Worm (Caenorhabditis elegans) whole organism, L1 larva: ENCODE measurements around the gene ant-1.4.

Source experiments
- F16B12.6 ChIP-seq: fragments of 150-350 bp; optimal IDR thresholded peaks from 2 replicates; lab custom pipeline; 2014; ENCODE audit warnings: missing biosample characterization, missing genetic modification characterization
- alr-1 ChIP-seq: fragments of 200-800 bp; sonication (Bioruptor generic); optimal IDR thresholded peaks from 2 replicates; lab custom pipeline; 2018; ENCODE audit warnings: borderline replicate concordance, mild to moderate bottlenecking, missing genetic modification characterization, missing compliant biosample characterization
- ama-1 ChIP-seq: fragments of 150-350 bp; optimal IDR thresholded peaks from 2 replicates; lab custom pipeline; 2014
- blmp-1 ChIP-seq: fragments of 150-350 bp; optimal IDR thresholded peaks from 2 replicates; lab custom pipeline; 2014; ENCODE audit warnings: missing biosample characterization, missing genetic modification characterization
- ceh-82 ChIP-seq, 3 experiments: fragments of 150-350 bp in 1 of 3; sonication (generic microtip) in 2 of 3; optimal IDR thresholded peaks; 2 replicates each; lab custom pipeline; 2014 to 2017; ENCODE audit warnings: missing biosample characterization in 3 of 3, missing genetic modification characterization in 3 of 3
- ceh-88 ChIP-seq: fragments of 200-800 bp; sonication (Bioruptor generic); IDR thresholded peaks from 2 replicates; pipeline ENCODE4 v1.3.6; 2022; ENCODE audit warnings: missing genetic modification characterization, missing compliant biosample characterization
- ces-1 ChIP-seq: fragments of 150-350 bp; optimal IDR thresholded peaks from 2 replicates; lab custom pipeline; 2014; ENCODE audit warnings: missing biosample characterization, missing genetic modification reagents, missing genetic modification characterization
- efl-1 ChIP-seq, 4 experiments: fragments of 150-350 bp; optimal IDR thresholded peaks in 3 of 4; peaks in 1 of 4; 1 replicate in 1 of 4; 2 replicates in 3 of 4; lab custom pipeline; 2014; ENCODE audit warnings: missing biosample characterization in 2 of 4, missing genetic modification characterization in 2 of 4, missing genetic modification reagents in 2 of 4
- efl-3 ChIP-seq: fragments of 200-800 bp; sonication (Bioruptor generic); optimal IDR thresholded peaks from 2 replicates; lab custom pipeline; 2018; ENCODE audit warnings: mild to moderate bottlenecking, missing genetic modification characterization, missing compliant biosample characterization
- egl-13 ChIP-seq: sonication (generic microtip); optimal IDR thresholded peaks from 2 replicates; lab custom pipeline; 2016; ENCODE audit warnings: missing genotype, missing genetic modification reagents, missing genetic modification characterization, missing compliant biosample characterization
- egl-27 ChIP-seq, 2 experiments: fragments of 150-350 bp in 1 of 2; sonication (generic microtip); optimal IDR thresholded peaks; 3 replicates each; lab custom pipeline; 2017 to 2018; ENCODE audit warnings: missing biosample characterization in 2 of 2, missing genetic modification characterization in 2 of 2, missing genetic modification reagents in 2 of 2
- elt-2 ChIP-seq: sonication (generic microtip); optimal IDR thresholded peaks from 2 replicates; lab custom pipeline; 2016; ENCODE audit warnings: missing genetic modification characterization, mild to moderate bottlenecking, inconsistent platforms, missing compliant biosample characterization, missing genetic modification reagents
- elt-3 ChIP-seq, 6 experiments: fragments of 150-350 bp in 1 of 6; sonication (generic microtip); optimal IDR thresholded peaks; 2 replicates each; lab custom pipeline; 2017 to 2018; ENCODE audit warnings: missing biosample characterization in 6 of 6, missing genetic modification characterization in 6 of 6, inconsistent platforms in 1 of 6
- fkh-10 ChIP-seq: sonication (generic microtip); optimal IDR thresholded peaks from 2 replicates; lab custom pipeline; 2017; ENCODE audit warnings: missing biosample characterization, missing genetic modification reagents, missing genetic modification characterization
- fkh-4 ChIP-seq: sonication (generic microtip); optimal IDR thresholded peaks from 2 replicates; lab custom pipeline; 2016; ENCODE audit warnings: missing compliant biosample characterization, missing genetic modification characterization, borderline replicate concordance
- fkh-8 ChIP-seq: sonication (generic microtip); optimal IDR thresholded peaks from 2 replicates; lab custom pipeline; 2016; ENCODE audit warnings: mild to moderate bottlenecking, missing genetic modification characterization, missing compliant biosample characterization
- grh-1 ChIP-seq: fragments of 200-800 bp; sonication (Bioruptor generic); IDR thresholded peaks from 2 replicates; pipeline ENCODE4 v1.3.6; 2022; ENCODE audit warnings: missing genetic modification reagents, missing genetic modification characterization, missing compliant biosample characterization
- lin-14 ChIP-seq: fragments of 200-800 bp; sonication (Bioruptor generic); optimal IDR thresholded peaks from 2 replicates; lab custom pipeline; 2018; ENCODE audit warnings: mild to moderate bottlenecking, missing genetic modification characterization, moderate library complexity, missing compliant biosample characterization
- lin-15B ChIP-seq: fragments of 150-350 bp; sonication (generic microtip); optimal IDR thresholded peaks from 3 replicates; lab custom pipeline; 2014; ENCODE audit warnings: missing biosample characterization, missing genetic modification characterization
- lin-35 ChIP-seq, 2 experiments: fragments of 150-350 bp; optimal IDR thresholded peaks; 2 replicates each; lab custom pipeline; 2014; ENCODE audit warnings: missing biosample characterization in 2 of 2, missing genetic modification characterization in 2 of 2, missing genetic modification reagents in 2 of 2
- lsy-2 ChIP-seq, 2 experiments: fragments of 150-350 bp; optimal IDR thresholded peaks; 2 replicates each; lab custom pipeline; 2014; ENCODE audit warnings: missing biosample characterization in 2 of 2, missing genetic modification characterization in 2 of 2
- mdl-1 ChIP-seq, 2 experiments: fragments of 150-350 bp; optimal IDR thresholded peaks; 2 replicates each; lab custom pipeline; 2014 to 2017; ENCODE audit warnings: missing biosample characterization in 2 of 2, missing genetic modification characterization in 2 of 2, inconsistent platforms in 1 of 2
- mep-1 ChIP-seq: fragments of 150-350 bp; optimal IDR thresholded peaks from 2 replicates; lab custom pipeline; 2014; ENCODE audit warnings: missing biosample characterization, missing genetic modification characterization
- nhr-11 ChIP-seq: fragments of 150-350 bp; optimal IDR thresholded peaks from 2 replicates; lab custom pipeline; 2014; ENCODE audit warnings: missing biosample characterization, missing genetic modification characterization
- nhr-12 ChIP-seq: sonication (generic microtip); optimal IDR thresholded peaks from 2 replicates; lab custom pipeline; 2017; ENCODE audit warnings: missing biosample characterization, missing genetic modification characterization
- nhr-19 ChIP-seq: fragments of 200-800 bp; sonication (Bioruptor generic); conservative IDR thresholded peaks from 2 replicates; pipeline ENCODE4 v1.3.6; 2022; ENCODE audit warnings: missing genetic modification characterization, missing compliant biosample characterization
- nhr-20 ChIP-seq: sonication (generic microtip); optimal IDR thresholded peaks from 2 replicates; lab custom pipeline; 2016; ENCODE audit warnings: mild to moderate bottlenecking, missing genetic modification characterization, missing compliant biosample characterization
- nhr-237 ChIP-seq: fragments of 150-350 bp; optimal IDR thresholded peaks from 2 replicates; lab custom pipeline; 2014; ENCODE audit warnings: missing biosample characterization, missing genetic modification characterization
- nhr-28 ChIP-seq: fragments of 150-350 bp; optimal IDR thresholded peaks from 2 replicates; lab custom pipeline; 2014; ENCODE audit warnings: missing biosample characterization, missing genetic modification characterization
- nhr-47 ChIP-seq: sonication (generic microtip); optimal IDR thresholded peaks from 2 replicates; lab custom pipeline; 2016; ENCODE audit warnings: mild to moderate bottlenecking, missing genetic modification characterization, moderate library complexity, missing compliant biosample characterization
- nhr-76 ChIP-seq: sonication (generic microtip); optimal IDR thresholded peaks from 2 replicates; lab custom pipeline; 2017; ENCODE audit warnings: missing biosample characterization, missing genetic modification characterization
- nhr-85 ChIP-seq: sonication (generic microtip); peaks from one replicate; lab custom pipeline; 2016; ENCODE audit warnings: missing genetic modification characterization, inconsistent platforms, missing compliant biosample characterization
- nhr-90 ChIP-seq: sonication (generic microtip); optimal IDR thresholded peaks from 2 replicates; lab custom pipeline; 2016; ENCODE audit warnings: mild to moderate bottlenecking, missing genetic modification characterization, missing compliant biosample characterization; ENCODE audit not compliant: poor library complexity
- pag-3 ChIP-seq: sonication (generic microtip); optimal IDR thresholded peaks from 2 replicates; lab custom pipeline; 2017; ENCODE audit warnings: missing genetic modification characterization, mild to moderate bottlenecking, missing compliant biosample characterization, antibody characterized with exemption, borderline replicate concordance; ENCODE audit not compliant: insufficient read depth
- pax-3 ChIP-seq: fragments of 200-800 bp; sonication (Bioruptor generic); optimal IDR thresholded peaks from 2 replicates; lab custom pipeline; 2018; ENCODE audit warnings: mild to moderate bottlenecking, missing genetic modification characterization, moderate library complexity, missing compliant biosample characterization
- rnt-1 ChIP-seq: sonication (generic microtip); optimal IDR thresholded peaks from 2 replicates; lab custom pipeline; 2016; ENCODE audit warnings: mild to moderate bottlenecking, missing genetic modification characterization, moderate library complexity, missing compliant biosample characterization
- skn-1 ChIP-seq: fragments of 150-350 bp; optimal IDR thresholded peaks from 2 replicates; lab custom pipeline; 2014; ENCODE audit warnings: missing biosample characterization, missing genetic modification characterization
- snpc-4 ChIP-seq: fragments of 150-350 bp; optimal IDR thresholded peaks from 2 replicates; lab custom pipeline; 2014; ENCODE audit warnings: missing biosample characterization, missing genetic modification characterization
- sox-4 ChIP-seq: sonication (generic microtip); optimal IDR thresholded peaks from 2 replicates; lab custom pipeline; 2016; ENCODE audit warnings: missing genetic modification characterization, missing compliant biosample characterization
- sptf-1 ChIP-seq: fragments of 150-350 bp; optimal IDR thresholded peaks from 2 replicates; lab custom pipeline; 2014; ENCODE audit warnings: missing biosample characterization, missing genetic modification characterization
- sup-37 ChIP-seq: fragments of 200-800 bp; sonication (Bioruptor generic); optimal IDR thresholded peaks from 2 replicates; lab custom pipeline; 2018; ENCODE audit warnings: mild to moderate bottlenecking, missing genetic modification characterization, missing compliant biosample characterization
- swsn-7 ChIP-seq: sonication (generic microtip); optimal IDR thresholded peaks from 2 replicates; lab custom pipeline; 2016; ENCODE audit warnings: missing genetic modification characterization, missing compliant biosample characterization
- tbx-2 ChIP-seq: sonication (generic microtip); optimal IDR thresholded peaks from 2 replicates; lab custom pipeline; 2016; ENCODE audit warnings: missing genetic modification characterization, missing compliant biosample characterization
- unc-30 ChIP-seq: sonication (generic microtip); optimal IDR thresholded peaks from 2 replicates; lab custom pipeline; 2017; ENCODE audit warnings: missing biosample characterization, missing genetic modification characterization
- unc-62 ChIP-seq: fragments of 150-350 bp; optimal IDR thresholded peaks from 2 replicates; lab custom pipeline; 2014; ENCODE audit warnings: missing biosample characterization, missing genetic modification reagents, missing genetic modification characterization
- unc-86 ChIP-seq: sonication (generic microtip); optimal IDR thresholded peaks from 2 replicates; lab custom pipeline; 2016; ENCODE audit warnings: missing genetic modification characterization, missing compliant biosample characterization
- xbp-1 ChIP-seq: sonication (generic microtip); optimal IDR thresholded peaks from 2 replicates; lab custom pipeline; 2016; ENCODE audit warnings: missing genetic modification characterization, missing compliant biosample characterization
- zag-1 ChIP-seq: fragments of 150-350 bp; optimal IDR thresholded peaks from 2 replicates; lab custom pipeline; 2014; ENCODE audit warnings: missing biosample characterization, missing genetic modification characterization
- ztf-11 ChIP-seq, 2 experiments: sonication (generic microtip); optimal IDR thresholded peaks; 2 replicates each; lab custom pipeline; 2016 to 2017; ENCODE audit warnings: missing genetic modification characterization in 2 of 2, missing biosample characterization in 1 of 2, missing compliant biosample characterization in 1 of 2
- ztf-4 ChIP-seq: fragments of 150-350 bp; optimal IDR thresholded peaks from 2 replicates; lab custom pipeline; 2014; ENCODE audit warnings: missing biosample characterization, missing genetic modification characterization

ant-1.4 gene

DNA sequence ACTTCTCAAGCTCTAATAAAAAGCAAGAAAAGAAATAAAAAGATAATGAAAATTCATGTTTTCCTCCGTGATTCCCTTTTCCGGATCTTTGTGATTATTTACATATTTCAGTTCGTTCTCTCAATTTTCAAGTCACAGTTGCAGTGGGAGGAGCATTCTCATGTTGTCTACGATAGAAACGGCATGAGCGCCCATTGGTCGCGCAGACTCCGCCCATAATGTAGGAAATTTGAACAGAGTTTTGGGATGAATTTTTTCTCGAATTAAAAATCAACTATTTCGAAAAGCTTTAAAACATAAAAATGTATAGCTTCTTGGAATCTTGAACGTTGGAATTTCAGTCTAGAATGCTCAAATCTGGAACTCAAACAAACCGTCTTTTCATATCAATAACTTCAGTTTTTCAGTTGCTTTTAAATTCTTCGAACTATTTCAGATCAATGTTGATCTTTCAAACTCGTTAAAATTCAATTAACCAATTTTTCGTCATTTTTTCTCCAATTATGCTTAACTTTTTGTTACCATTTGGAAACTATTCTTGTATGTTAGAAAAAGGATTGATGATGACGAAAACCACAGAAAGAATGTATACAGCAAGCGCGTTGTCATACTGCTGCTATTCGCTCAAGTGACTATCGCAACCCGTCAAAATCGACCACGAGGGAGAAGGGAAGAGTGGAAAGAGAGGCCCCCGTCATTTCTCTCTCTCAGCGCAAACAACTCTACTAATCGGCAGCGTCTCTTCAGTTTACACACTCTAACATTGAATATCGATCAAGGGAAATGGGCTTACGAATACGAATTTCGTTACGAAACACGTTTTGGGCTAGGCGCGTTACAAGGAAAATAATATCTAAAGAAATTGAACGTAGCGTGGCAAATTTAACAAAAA, 28.3 kb downstream of the ant-1.4 start (continued):
- TF ChIP-seq nhr-20 (peak; percentile 78), ceh-88 (GFP tag; lab: Robert Waterston, UW) (peak; percentile 56; the same call in 1 of the 2 replicates), alr-1 (tag; lab: Kevin White, UChicago) (no peak), zag-1 (tag; lab: Kevin White, UChicago) (no peak), unc-86 (peak; percentile 47), ces-1 (GFP tag; lab: Kevin White, UChicago) (no peak), nhr-28 (tag; lab: Kevin White, UChicago) (no peak), pag-3 (tag; lab: Kevin White, UChicago) (no peak), unc-30 (tag; lab: Kevin White, UChicago) (no peak), nhr-11 (tag; lab: Kevin White, UChicago) (peak; percentile 26), xbp-1 (tag; lab: Kevin White, UChicago) (peak; percentile 52), rnt-1 (tag; lab: Kevin White, UChicago) (peak; percentile 82), F16B12.6 (no peak), efl-1 (optimal IDR thresholded peaks at IDR 0.05; lab: Kevin White, UChicago) (peak; percentile 49 to 66), efl-1 (GFP tag; optimal IDR thresholded peaks at IDR 0.05 in 1 of 2; lab: Kevin White, UChicago) (peak in 1 of 2 experiments; percentile 94), nhr-90 (peak; percentile 72), sox-4 (tag; lab: Kevin White, UChicago) (no peak), swsn-7 (tag; lab: Kevin White, UChicago) (peak; percentile 70), nhr-85 (tag; lab: Kevin White, UChicago) (peak; percentile 88), lin-14 (GFP tag; lab: Kevin White, UChicago) (peak; percentile 92), ztf-4 (tag; lab: Kevin White, UChicago) (peak; percentile 88), sup-37 (no peak), skn-1 (peak; percentile 59), nhr-12 (no peak), lin-15B (tag; lab: Kevin White, UChicago) (no peak), snpc-4 (peak; percentile 77), nhr-47 (tag; lab: Kevin White, UChicago) (peak; percentile 60), sptf-1 (tag; lab: Kevin White, UChicago) (no peak), fkh-10 (GFP tag; lab: Kevin White, UChicago) (peak; percentile 26), elt-3 (tag; optimal IDR thresholded peaks at IDR 0.05; lab: Kevin White, UChicago) (peak in 5 of 6 experiments; percentile 41 to 61 (median 53)), nhr-237 (tag; lab: Kevin White, UChicago) (no peak), egl-27 (tag; optimal IDR thresholded peaks at IDR 0.05; lab: Kevin White, UChicago) (peak in 1 of 2 experiments; percentile 68), efl-3 (GFP tag; lab: Kevin White, UChicago) (no peak), ceh-82 (tag; optimal IDR thresholded peaks at IDR 0.05; lab: Kevin White, UChicago) (peak; percentile 3 to 79 (median 48)), egl-13 (tag; lab: Kevin White, UChicago) (peak; percentile 21), tbx-2 (tag; lab: Kevin White, UChicago) (peak; percentile 47), lsy-2 (tag; optimal IDR thresholded peaks at IDR 0.05; lab: Kevin White, UChicago) (peak; percentile 89 to 91), nhr-76 (no peak), mdl-1 (tag; optimal IDR thresholded peaks at IDR 0.05; lab: Kevin White, UChicago) (peak in 1 of 2 experiments; percentile 92), fkh-4 (tag; lab: Kevin White, UChicago) (no peak), unc-62 (GFP tag; lab: Kevin White, UChicago) (no peak), grh-1 (GFP tag; lab: Robert Waterston, UW) (peak; percentile 64), fkh-8 (tag; lab: Kevin White, UChicago) (peak; percentile 15), pax-3 (peak; percentile 45), mep-1 (tag; lab: Kevin White, UChicago) (peak; percentile 71), ztf-11 (tag; optimal IDR thresholded peaks at IDR 0.05; lab: Kevin White, UChicago) (no peak), blmp-1 (tag; lab: Kevin White, UChicago) (peak; percentile 82), ama-1 (peak; percentile 98), nhr-19 (peak; percentile 69), elt-2 (tag; lab: Kevin White, UChicago) (peak; percentile 35), lin-35 (GFP tag; optimal IDR thresholded peaks at IDR 0.05; lab: Kevin White, UChicago) (peak; percentile 53 to 65)
